Worm (Caenorhabditis elegans) whole organism, L1 larva: ENCODE data around the gene nhr-91.

Source experiments
- lsy-2 ChIP-seq, 2 experiments: fragments of 150-350 bp; optimal IDR thresholded peaks; 2 replicates each; lab custom pipeline; 2014; ENCODE audit warnings: missing biosample characterization in 2 of 2, missing genetic modification characterization in 2 of 2
- sptf-1 ChIP-seq: fragments of 150-350 bp; optimal IDR thresholded peaks from 2 replicates; lab custom pipeline; 2014; ENCODE audit warnings: missing biosample characterization, missing genetic modification characterization

DNA sequence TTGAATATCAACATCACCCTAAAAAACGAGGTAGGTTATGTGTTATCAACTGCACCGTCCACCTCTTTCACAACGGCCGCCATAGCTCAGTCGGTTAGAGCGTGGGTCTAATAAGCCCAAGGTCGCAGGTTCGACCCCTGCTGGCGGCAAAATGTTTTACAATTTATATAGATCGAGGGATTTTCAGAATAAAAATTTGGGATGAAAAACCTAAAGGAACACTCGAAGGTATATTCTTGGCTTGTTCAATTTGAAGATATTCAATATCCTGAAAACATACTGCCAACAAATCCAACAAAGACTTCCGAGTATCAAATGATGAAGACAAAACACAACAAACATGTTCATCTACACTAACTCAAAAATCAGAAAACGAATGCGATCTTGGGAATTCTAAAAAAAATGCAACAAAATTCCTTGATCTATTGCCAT lies 11.8 kb upstream of the nhr-91 start:
- TF ChIP-seq sptf-1 (tag; lab: Kevin White, UChicago) (no peak), lsy-2 (tag; optimal IDR thresholded peaks at IDR 0.05; lab: Kevin White, UChicago) (peak; percentile 13 to 39)
